Fruit fly (Drosophila melanogaster) whole organism, embryonic: ENCODE data around the gene opa.

Experiments
- CG10543 ChIP-seq: fragments of 200-800 bp; sonication (Bioruptor generic); optimal IDR thresholded peaks from 3 replicates; lab custom pipeline; 2017; ENCODE audit warnings: missing biosample characterization, mild to moderate bottlenecking, missing genetic modification characterization, moderate library complexity
- CG10654 ChIP-seq: fragments of 200-800 bp; sonication (Bioruptor generic); optimal IDR thresholded peaks from 2 replicates; lab custom pipeline; 2016; ENCODE audit warnings: missing biosample characterization, missing genetic modification characterization
- CG10959 ChIP-seq: fragments of 200-800 bp; sonication (Bioruptor generic); IDR thresholded peaks from 2 replicates; pipeline ENCODE4 v1.3.6; 2022; ENCODE audit warnings: missing biosample characterization, missing genetic modification characterization
- CG10979 ChIP-seq: fragments of 200-800 bp; sonication (Bioruptor generic); optimal IDR thresholded peaks from 2 replicates; lab custom pipeline; 2018; ENCODE audit warnings: missing biosample characterization, mild to moderate bottlenecking, missing genetic modification characterization, moderate library complexity
- CG12219 ChIP-seq: fragments of 200-800 bp; sonication (Bioruptor generic); optimal IDR thresholded peaks from 3 replicates; lab custom pipeline; 2018; ENCODE audit warnings: missing biosample characterization, mild to moderate bottlenecking, missing genetic modification characterization
- CG14050 ChIP-seq: fragments of 200-800 bp; sonication (Bioruptor generic); IDR thresholded peaks from 3 replicates; pipeline ENCODE4 v1.3.6; 2022; ENCODE audit warnings: missing biosample characterization, missing genetic modification characterization
- CG14667 ChIP-seq: fragments of 200-800 bp; sonication (Bioruptor generic); IDR thresholded peaks from 2 replicates; pipeline ENCODE4 v1.3.6; 2022; ENCODE audit warnings: missing biosample characterization, missing genetic modification characterization
- CG16863 ChIP-seq: fragments of 200-800 bp; sonication (Bioruptor generic); optimal IDR thresholded peaks from 3 replicates; lab custom pipeline; 2016; ENCODE audit warnings: missing biosample characterization, missing genetic modification characterization
- CG17186 ChIP-seq: fragments of 200-800 bp; sonication (Bioruptor generic); optimal IDR thresholded peaks from 3 replicates; lab custom pipeline; 2017; ENCODE audit warnings: missing biosample characterization, missing genetic modification reagents, missing genetic modification characterization
- CG17385 ChIP-seq: fragments of 200-800 bp; sonication (Bioruptor generic); optimal IDR thresholded peaks from 3 replicates; lab custom pipeline; 2018; ENCODE audit warnings: missing biosample characterization, mild to moderate bottlenecking, missing genetic modification characterization
- CG2116 ChIP-seq: fragments of 200-800 bp; sonication (Bioruptor generic); optimal IDR thresholded peaks from 3 replicates; lab custom pipeline; 2018; ENCODE audit warnings: missing biosample characterization, mild to moderate bottlenecking, missing genetic modification characterization
- CG2199 ChIP-seq: fragments of 200-800 bp; sonication (Bioruptor generic); IDR thresholded peaks from 3 replicates; pipeline ENCODE4 v1.3.6; 2022; ENCODE audit warnings: missing biosample characterization, missing genetic modification characterization
- CG3407 ChIP-seq: fragments of 200-800 bp; sonication (Bioruptor generic); optimal IDR thresholded peaks from 2 replicates; lab custom pipeline; 2018; ENCODE audit warnings: missing biosample characterization, mild to moderate bottlenecking, missing genetic modification characterization
- CG42726 ChIP-seq: fragments of 200-800 bp; sonication (Bioruptor generic); IDR thresholded peaks from 2 replicates; pipeline ENCODE4 v1.3.6; 2022; ENCODE audit warnings: missing biosample characterization, missing genetic modification characterization; ENCODE audit not compliant: partially characterized antibody
- CG4360 ChIP-seq: fragments of 200-800 bp; sonication (Bioruptor generic); IDR thresholded peaks from 2 replicates; pipeline ENCODE4 v1.3.6; 2022; ENCODE audit warnings: missing biosample characterization, missing genetic modification characterization
- CG4404 ChIP-seq: fragments of 200-800 bp; sonication (Bioruptor generic); IDR thresholded peaks from 2 replicates; pipeline ENCODE4 v1.3.6; 2022; ENCODE audit warnings: missing biosample characterization, missing genetic modification characterization
- Dad ChIP-seq: fragments of 200-800 bp; sonication (Bioruptor generic); optimal IDR thresholded peaks from 3 replicates; lab custom pipeline; 2016; ENCODE audit warnings: missing biosample characterization, missing genetic modification characterization
- Dek ChIP-seq: fragments of 200-800 bp; sonication (Bioruptor generic); optimal IDR thresholded peaks from 3 replicates; lab custom pipeline; 2019; ENCODE audit warnings: missing biosample characterization, mild to moderate bottlenecking, missing genetic modification characterization, moderate library complexity
- Doc2 ChIP-seq: fragments of 200-800 bp; sonication (Bioruptor generic); IDR thresholded peaks from 2 replicates; pipeline ENCODE4 v1.3.6; 2022; ENCODE audit warnings: missing biosample characterization, missing genetic modification characterization
- Dref ChIP-seq: fragments of 200-800 bp; sonication (Bioruptor generic); IDR thresholded peaks from 2 replicates; pipeline ENCODE4 v1.3.6; 2022; ENCODE audit warnings: missing biosample characterization, missing genetic modification characterization
- Med ChIP-seq: fragments of 200-800 bp; sonication (Bioruptor generic); peaks from one replicate; lab custom pipeline; 2016; ENCODE audit warnings: missing biosample characterization, missing genetic modification characterization, mild to moderate bottlenecking, inconsistent platforms, moderate library complexity
- Neu2 ChIP-seq: fragments of 200-800 bp; sonication (Bioruptor generic); optimal IDR thresholded peaks from 3 replicates; lab custom pipeline; 2016; ENCODE audit warnings: missing biosample characterization, missing genetic modification characterization, borderline replicate concordance
- Nf-YB ChIP-seq: fragments of 200-800 bp; sonication (Bioruptor generic); optimal IDR thresholded peaks from 3 replicates; lab custom pipeline; 2019; ENCODE audit warnings: missing biosample characterization, mild to moderate bottlenecking, missing genetic modification characterization, moderate library complexity
- Oli ChIP-seq: fragments of 200-800 bp; sonication (Bioruptor generic); optimal IDR thresholded peaks from 2 replicates; lab custom pipeline; 2018; ENCODE audit warnings: missing biosample characterization, mild to moderate bottlenecking, missing genetic modification characterization, moderate library complexity
- Opbp ChIP-seq: fragments of 200-800 bp; sonication (Bioruptor generic); IDR thresholded peaks from 3 replicates; pipeline ENCODE4 v1.3.6; 2022; ENCODE audit warnings: missing biosample characterization, missing genetic modification characterization; ENCODE audit not compliant: partially characterized antibody
- Poxn ChIP-seq: fragments of 200-800 bp; sonication (Bioruptor generic); IDR thresholded peaks from 2 replicates; pipeline ENCODE4 v1.3.6; 2022; ENCODE audit warnings: missing biosample characterization, missing genetic modification characterization
- Sox100B ChIP-seq: fragments of 200-800 bp; sonication (Bioruptor generic); optimal IDR thresholded peaks from 3 replicates; lab custom pipeline; 2018; ENCODE audit warnings: missing biosample characterization, mild to moderate bottlenecking, missing genetic modification characterization
- Usf ChIP-seq: fragments of 200-800 bp; sonication (Bioruptor generic); optimal IDR thresholded peaks from 2 replicates; lab custom pipeline; 2017; ENCODE audit warnings: missing genotype, missing biosample characterization, missing genetic modification characterization
- Vsx1 ChIP-seq: fragments of 200-800 bp; sonication (Bioruptor generic); optimal IDR thresholded peaks from 2 replicates; lab custom pipeline; 2017; ENCODE audit warnings: missing biosample characterization, mild to moderate bottlenecking, missing genetic modification characterization, missing genetic modification reagents
- ase ChIP-seq: fragments of 200-800 bp; sonication (Bioruptor generic); IDR thresholded peaks from 3 replicates; pipeline ENCODE4 v1.3.6; 2022; ENCODE audit warnings: missing biosample characterization, missing genetic modification characterization
- caup ChIP-seq: fragments of 200-800 bp; sonication (Bioruptor generic); optimal IDR thresholded peaks from 3 replicates; lab custom pipeline; 2017; ENCODE audit warnings: missing biosample characterization, mild to moderate bottlenecking, missing genetic modification characterization, moderate library complexity; ENCODE audit not compliant: severe bottlenecking
- croc ChIP-seq: fragments of 200-800 bp; sonication (Bioruptor generic); conservative IDR thresholded peaks from 3 replicates; pipeline ENCODE4 v1.3.6; 2022; ENCODE audit warnings: missing biosample characterization, missing genetic modification characterization
- crol ChIP-seq: fragments of 200-800 bp; sonication (Bioruptor generic); IDR thresholded peaks from 2 replicates; pipeline ENCODE4 v1.3.6; 2022; ENCODE audit warnings: missing biosample characterization, missing genetic modification characterization
- esg ChIP-seq: fragments of 200-800 bp; sonication (Bioruptor generic); conservative IDR thresholded peaks from 2 replicates; pipeline ENCODE4 v1.3.6; 2022; ENCODE audit warnings: missing biosample characterization, missing genetic modification characterization
- fd102C ChIP-seq: fragments of 200-800 bp; sonication (Bioruptor generic); optimal IDR thresholded peaks from 2 replicates; lab custom pipeline; 2018; ENCODE audit warnings: missing biosample characterization, mild to moderate bottlenecking, missing genetic modification characterization, moderate library complexity
- grn ChIP-seq: fragments of 200-800 bp; sonication (Bioruptor generic); optimal IDR thresholded peaks from 3 replicates; lab custom pipeline; 2017; ENCODE audit warnings: missing biosample characterization, missing genetic modification characterization
- gsb ChIP-seq: fragments of 200-800 bp; sonication (Bioruptor generic); IDR thresholded peaks from 2 replicates; pipeline ENCODE4 v1.3.6; 2022; ENCODE audit warnings: missing biosample characterization, missing genetic modification characterization
- hth ChIP-seq: fragments of >200 bp; optimal IDR thresholded peaks from 2 replicates; lab custom pipeline; 2017; ENCODE audit warnings: inconsistent platforms
- kah ChIP-seq: fragments of 200-800 bp; sonication (Bioruptor generic); optimal IDR thresholded peaks from 2 replicates; lab custom pipeline; 2018; ENCODE audit warnings: missing biosample characterization, mild to moderate bottlenecking, missing genetic modification characterization
- ken ChIP-seq: fragments of 200-800 bp; sonication (Bioruptor generic); IDR thresholded peaks from 3 replicates; pipeline ENCODE4 v1.3.6; 2022; ENCODE audit warnings: missing biosample characterization, missing genetic modification characterization
- lbe ChIP-seq: fragments of 200-800 bp; sonication (Bioruptor generic); optimal IDR thresholded peaks from 2 replicates; lab custom pipeline; 2016; ENCODE audit warnings: missing biosample characterization, mild to moderate bottlenecking, missing genetic modification characterization
- nau ChIP-seq: fragments of 200-800 bp; sonication (Bioruptor generic); optimal IDR thresholded peaks from 3 replicates; lab custom pipeline; 2017; ENCODE audit warnings: missing biosample characterization, mild to moderate bottlenecking, missing genetic modification characterization, missing genetic modification reagents
- p53 ChIP-seq: fragments of 200-800 bp; sonication (Bioruptor generic); optimal IDR thresholded peaks from 2 replicates; lab custom pipeline; 2016; ENCODE audit warnings: missing biosample characterization, missing genetic modification characterization
- rib ChIP-seq: fragments of 200-800 bp; sonication (Bioruptor generic); IDR thresholded peaks from 2 replicates; pipeline ENCODE4 v1.3.6; 2022; ENCODE audit warnings: missing biosample characterization, missing genetic modification characterization
- sc ChIP-seq, 3 experiments: fragments of >200 bp in 2 of 3; fragments of 200-800 bp in 1 of 3; sonication (Bioruptor generic) in 1 of 3; optimal IDR thresholded peaks; 2 replicates in 2 of 3; 3 replicates in 1 of 3; lab custom pipeline; 2017; ENCODE audit warnings: mild to moderate bottlenecking in 1 of 3, missing biosample characterization in 1 of 3, missing genetic modification characterization in 1 of 3, missing genetic modification reagents in 1 of 3
- seq ChIP-seq: fragments of 200-800 bp; sonication (Bioruptor generic); IDR thresholded peaks from 2 replicates; pipeline ENCODE4 v1.3.6; 2022; ENCODE audit warnings: missing biosample characterization, missing genetic modification characterization
- sqz ChIP-seq: fragments of 200-800 bp; sonication (Bioruptor generic); optimal IDR thresholded peaks from 3 replicates; lab custom pipeline; 2018; ENCODE audit warnings: missing biosample characterization, mild to moderate bottlenecking, missing genetic modification characterization
- stc ChIP-seq: fragments of 200-800 bp; sonication (Bioruptor generic); IDR thresholded peaks from 2 replicates; pipeline ENCODE4 v1.3.6; 2022; ENCODE audit warnings: missing biosample characterization, missing genetic modification characterization
- zfh1 ChIP-seq: fragments of 200-800 bp; sonication (Bioruptor generic); IDR thresholded peaks from 3 replicates; pipeline ENCODE4 v1.3.6; 2022; ENCODE audit warnings: missing biosample characterization, missing genetic modification characterization

Gene opa

dm6 chr3R:4886086-4886812 is 33.6 kb downstream of the opa start (continued):
- peak; percentile 27; the same call in 1 of the 3 replicates for TF ChIP-seq CG14050 (GFP tag; lab: Robert Waterston, UW)
- no peak for TF ChIP-seq Dek (tag; lab: Kevin White, UChicago)
- TF ChIP-seq Usf (GFP tag; lab: Kevin White, UChicago) = peak; percentile 31
- no peak for TF ChIP-seq stc (GFP tag; lab: Robert Waterston, UW)
- peak; percentile 46 for TF ChIP-seq CG3407 (GFP tag; lab: Kevin White, UChicago)
- TF ChIP-seq grn (GFP tag; lab: Kevin White, UChicago) = no peak
- peak; percentile 23 for TF ChIP-seq Nf-YB
- no peak for TF ChIP-seq CG4360 (GFP tag; lab: Robert Waterston, UW)
- peak; percentile 87 for TF ChIP-seq Med (GFP tag; lab: Kevin White, UChicago)
- TF ChIP-seq seq (GFP tag; lab: Robert Waterston, UW) = 0 out of 2 replicates have a peak, but pooled peaks have one; percentile 33
- TF ChIP-seq caup (GFP tag; lab: Kevin White, UChicago) = peak; percentile 24
- no peak for TF ChIP-seq Poxn (GFP tag; lab: Robert Waterston, UW)
- TF ChIP-seq CG4404 (GFP tag; lab: Robert Waterston, UW) = peak; percentile 82
- no peak for TF ChIP-seq CG17186 (GFP tag; lab: Kevin White, UChicago)
- TF ChIP-seq CG16863 (GFP tag; lab: Kevin White, UChicago) = peak; percentile 72
- TF ChIP-seq sc (optimal IDR thresholded peaks at IDR 0.05; lab: Kevin White, UChicago) = no peak
- TF ChIP-seq sc (GFP tag; optimal IDR thresholded peaks at IDR 0.05; lab: Kevin White, UChicago) = peak; percentile 30
- peak; percentile 75 for TF ChIP-seq zfh1 (GFP tag; lab: Robert Waterston, UW)
- TF ChIP-seq CG17385 (GFP tag; lab: Kevin White, UChicago) = peak; percentile 59
- TF ChIP-seq kah (GFP tag; lab: Kevin White, UChicago) = no peak
- peak; percentile 19; the same call in 1 of the 2 replicates for TF ChIP-seq CG14667 (GFP tag; lab: Robert Waterston, UW)
- TF ChIP-seq rib (GFP tag; lab: Robert Waterston, UW) = no peak
- TF ChIP-seq CG10979 (tag; lab: Kevin White, UChicago) = peak; percentile 84
- 0 out of 2 replicates have a peak, but pooled peaks have one; percentile 20 for TF ChIP-seq crol (GFP tag; lab: Robert Waterston, UW)
- TF ChIP-seq nau (GFP tag; lab: Kevin White, UChicago) = no peak
- peak; percentile 46 for TF ChIP-seq CG10543
- peak; percentile 55 for TF ChIP-seq Sox100B (GFP tag; lab: Kevin White, UChicago)
- TF ChIP-seq Vsx1 (GFP tag; lab: Kevin White, UChicago) = no peak
- no peak for TF ChIP-seq Dref (GFP tag; lab: Robert Waterston, UW)
- TF ChIP-seq Dad (GFP tag; lab: Kevin White, UChicago) = no peak
- no peak for TF ChIP-seq CG42726
- TF ChIP-seq ase (GFP tag; lab: Robert Waterston, UW) = 0 out of 3 replicates have a peak, but pooled peaks have one; percentile 6
- peak; percentile 74 for TF ChIP-seq Oli (tag; lab: Kevin White, UChicago)
- TF ChIP-seq sqz (GFP tag; lab: Kevin White, UChicago) = peak; percentile 6
- TF ChIP-seq CG2199 (GFP tag; lab: Robert Waterston, UW) = 0 out of 3 replicates have a peak, but pooled peaks have one; percentile 21
- TF ChIP-seq Opbp = no peak
- TF ChIP-seq ken (GFP tag; lab: Robert Waterston, UW) = peak; percentile 70
- TF ChIP-seq fd102C = peak; percentile 48
- no peak for TF ChIP-seq Doc2 (GFP tag; lab: Robert Waterston, UW)
- TF ChIP-seq CG12219 (GFP tag; lab: Kevin White, UChicago) = peak; percentile 66
- no peak for TF ChIP-seq Neu2 (GFP tag; lab: Kevin White, UChicago)
- TF ChIP-seq p53 = no peak
- peak; percentile 62 for TF ChIP-seq croc
- peak; percentile 30; the same call in 1 of the 2 replicates for TF ChIP-seq esg (GFP tag; lab: Robert Waterston, UW)
- peak; percentile 76 for TF ChIP-seq CG10959 (GFP tag; lab: Robert Waterston, UW)
- TF ChIP-seq gsb (GFP tag; lab: Robert Waterston, UW) = peak; percentile 35; the same call in 1 of the 2 replicates
- peak; percentile 55 for TF ChIP-seq CG10654
- no peak for TF ChIP-seq CG2116 (GFP tag; lab: Kevin White, UChicago)
- TF ChIP-seq lbe (GFP tag; lab: Kevin White, UChicago) = no peak
- no peak for TF ChIP-seq hth
